Fruit fly (Drosophila melanogaster) whole organism: ENCODE data around the gene GstD3.

ENCODE experiments used
- CG8478 ChIP-seq: fragments of >200 bp; optimal IDR thresholded peaks from 2 replicates; lab custom pipeline; 2018; ENCODE audit warnings: inconsistent platforms
- Dll ChIP-seq: fragments of >200 bp; optimal IDR thresholded peaks from 2 replicates; lab custom pipeline; 2017
- EcR ChIP-seq, 2 experiments: fragments of >200 bp; optimal IDR thresholded peaks; 2 replicates each; lab custom pipeline; 2017; ENCODE audit warnings: missing biosample characterization in 2 of 2, missing genetic modification characterization in 2 of 2, missing genetic modification reagents in 2 of 2
- pan ChIP-seq: fragments of >200 bp; optimal IDR thresholded peaks from 2 replicates; lab custom pipeline; 2017
- psq ChIP-seq: fragments of >200 bp; optimal IDR thresholded peaks from 2 replicates; lab custom pipeline; 2017
- usp ChIP-seq: fragments of >200 bp; optimal IDR thresholded peaks from 2 replicates; lab custom pipeline; 2017; ENCODE audit warnings: missing biosample characterization, missing genetic modification characterization, mixed read lengths

Gene GstD3

DNA sequence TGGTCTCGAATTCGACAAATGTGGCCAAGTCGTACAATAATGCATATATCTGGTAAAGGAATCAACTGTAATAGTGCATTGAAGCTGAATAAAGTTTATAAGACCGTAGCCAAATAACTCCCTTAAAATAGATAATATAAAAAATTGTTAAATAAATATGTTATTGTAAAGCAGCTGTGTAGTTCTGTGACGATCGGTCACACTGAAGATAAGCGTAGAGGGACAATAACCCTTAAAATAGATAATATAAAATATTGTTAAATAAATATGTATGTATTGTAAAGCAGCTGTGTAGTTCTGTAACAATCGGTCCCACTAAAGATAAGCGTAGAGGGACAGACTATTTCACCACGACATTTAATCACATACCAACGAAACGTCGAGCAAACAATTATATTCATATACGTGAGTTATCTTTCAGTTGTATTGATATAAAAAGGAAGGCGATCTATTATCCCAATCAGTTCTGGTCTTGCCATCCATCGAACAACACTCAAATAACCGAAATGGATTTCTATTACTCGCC is 2.5 kb downstream of the GstD3 start, which contains the start of gene GstD5:
TSS of gene GstD5 (plus strand) at position 476 of the 526 bp plus-strand sequence.
- TF ChIP-seq Dll (lab: Kevin White, UChicago) = no peak
- no peak for TF ChIP-seq CG8478 (lab: Kevin White, UChicago)
- TF ChIP-seq usp = no peak
- no peak for TF ChIP-seq pan (lab: Kevin White, UChicago)
- TF ChIP-seq psq (lab: Kevin White, UChicago) = no peak
- TF ChIP-seq EcR (GFP tag; optimal IDR thresholded peaks at IDR 0.05; lab: Kevin White, UChicago) = no peak

DNA sequence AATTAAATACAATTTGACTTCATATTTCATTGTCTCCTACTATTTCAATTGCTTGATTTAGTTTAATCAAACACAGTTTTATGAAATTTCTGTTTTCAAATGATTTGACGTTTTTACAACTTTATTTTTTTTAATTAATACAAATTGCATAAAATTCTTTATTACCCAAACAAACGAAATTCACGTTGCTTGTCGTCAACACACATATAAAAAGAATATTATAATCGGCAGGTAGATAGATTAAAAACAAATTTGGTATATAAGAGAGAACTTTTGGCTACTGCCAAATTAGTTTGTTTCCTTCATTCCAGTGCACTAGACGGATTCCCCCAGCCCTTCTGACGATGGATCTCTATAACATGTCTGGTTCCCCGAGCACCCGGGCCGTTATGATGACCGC is 4.0 kb downstream of the GstD3 start, which contains the start of gene GstD6:
TSS of gene GstD6 (plus strand) at position 301 of the 400 bp plus-strand sequence.
- no peak for TF ChIP-seq EcR (GFP tag; optimal IDR thresholded peaks at IDR 0.05; lab: Kevin White, UChicago)
- no peak for TF ChIP-seq Dll (lab: Kevin White, UChicago)
- TF ChIP-seq pan (lab: Kevin White, UChicago) = no peak
- TF ChIP-seq usp = no peak
- TF ChIP-seq CG8478 (lab: Kevin White, UChicago) = no peak
- TF ChIP-seq psq (lab: Kevin White, UChicago) = no peak

DNA sequence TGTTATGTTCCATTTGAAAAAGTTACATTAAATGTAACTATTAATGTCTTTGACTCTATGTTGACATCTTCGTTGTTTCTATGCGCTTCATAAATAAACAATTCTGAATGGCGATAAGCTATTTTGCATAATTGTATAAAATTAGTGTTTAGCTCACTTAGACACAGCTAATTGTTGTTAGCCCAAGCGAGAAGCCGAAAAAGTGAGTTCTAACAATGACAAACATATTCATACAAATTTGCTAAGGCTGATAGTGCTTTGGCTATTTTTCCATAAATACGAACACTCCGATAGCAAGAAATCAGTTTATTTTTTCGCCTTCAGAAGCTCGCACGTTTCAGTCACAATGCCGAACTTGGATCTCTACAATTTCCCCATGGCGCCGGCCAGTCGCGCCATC is 5.3 kb downstream of the GstD3 start, which contains the start of gene GstD7:
TSS of gene GstD7 (plus strand) at position 301 of the 400 bp plus-strand sequence.
- TF ChIP-seq EcR (GFP tag; optimal IDR thresholded peaks at IDR 0.05; lab: Kevin White, UChicago) (no peak), Dll (lab: Kevin White, UChicago) (no peak), usp (no peak), CG8478 (lab: Kevin White, UChicago) (no peak), psq (lab: Kevin White, UChicago) (no peak), pan (lab: Kevin White, UChicago) (no peak)

DNA sequence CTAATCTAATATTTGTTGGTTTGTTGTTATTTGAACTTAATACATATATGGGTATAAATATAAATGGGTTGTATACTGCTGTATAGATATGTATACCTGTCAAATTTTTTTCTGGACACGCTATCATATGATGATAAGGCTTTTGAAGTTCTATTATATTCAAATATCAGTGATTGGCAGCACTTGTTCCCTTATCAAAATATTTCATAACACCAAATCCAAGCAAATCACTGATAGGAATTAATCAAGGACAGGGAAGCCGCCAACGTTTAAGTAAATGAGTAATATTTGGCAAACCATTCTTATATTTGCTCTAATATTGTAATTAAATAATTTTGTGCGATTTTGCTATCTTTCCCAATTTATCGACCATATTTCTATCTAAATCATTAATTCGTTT is 6.4 kb downstream of the GstD3 start:
- TF ChIP-seq pan (lab: Kevin White, UChicago) = no peak
- no peak for TF ChIP-seq EcR (GFP tag; optimal IDR thresholded peaks at IDR 0.05; lab: Kevin White, UChicago)
- no peak for TF ChIP-seq psq (lab: Kevin White, UChicago)
- no peak for TF ChIP-seq CG8478 (lab: Kevin White, UChicago)
- TF ChIP-seq Dll (lab: Kevin White, UChicago) = no peak
- no peak for TF ChIP-seq usp

DNA sequence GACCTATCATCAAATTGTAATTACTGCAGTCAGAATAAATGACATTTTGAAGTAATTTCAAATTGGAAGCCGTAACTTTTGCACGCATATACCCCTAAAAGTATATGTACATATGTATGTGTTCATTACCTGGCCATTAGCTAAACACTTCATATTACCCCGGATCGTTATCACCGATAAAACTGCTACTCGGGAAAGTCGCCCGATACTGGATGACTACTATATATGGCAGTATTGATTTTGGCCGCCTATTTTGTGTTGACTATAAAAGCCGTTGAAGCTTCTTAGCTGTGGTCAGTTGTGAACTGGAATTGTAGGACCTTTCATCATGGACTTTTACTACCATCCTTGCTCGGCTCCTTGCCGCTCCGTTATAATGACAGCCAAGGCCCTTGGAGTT is 6.8 kb downstream of the GstD3 start, which contains the start of gene GstD8:
TSS of gene GstD8 (plus strand) at position 301 of the 400 bp plus-strand sequence.
- TF ChIP-seq Dll (lab: Kevin White, UChicago) (no peak), CG8478 (lab: Kevin White, UChicago) (no peak), psq (lab: Kevin White, UChicago) (no peak), pan (lab: Kevin White, UChicago) (no peak), usp (no peak), EcR (GFP tag; optimal IDR thresholded peaks at IDR 0.05; lab: Kevin White, UChicago) (no peak)

DNA sequence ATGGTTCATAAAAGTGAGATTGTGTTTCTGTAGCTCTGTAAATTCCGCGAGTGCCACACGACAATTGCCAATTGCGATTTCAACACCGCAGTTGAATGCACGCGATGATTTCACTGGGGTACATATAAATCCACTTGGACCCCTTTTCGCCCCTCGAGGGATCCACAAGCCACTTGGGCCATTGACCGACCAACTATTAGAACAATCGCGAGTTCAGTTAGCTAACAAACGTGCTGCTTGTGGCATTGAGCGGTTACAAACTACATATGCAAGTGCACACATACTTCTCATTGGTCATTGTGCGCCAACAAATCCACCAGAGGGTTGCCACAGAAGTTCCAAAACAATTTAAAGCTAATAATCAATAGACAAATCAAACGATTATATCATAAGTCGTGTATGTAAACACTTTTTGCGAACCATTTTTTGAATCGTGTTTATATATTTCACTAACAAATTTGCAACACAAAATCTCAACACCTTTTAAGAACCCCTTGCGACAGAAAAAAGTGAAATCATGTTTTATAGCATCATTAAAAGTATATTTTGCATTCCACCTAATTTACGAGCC is 8.3 kb downstream of the GstD3 start:
- TF ChIP-seq pan (lab: Kevin White, UChicago) = no peak
- no peak for TF ChIP-seq usp
- TF ChIP-seq EcR (GFP tag; optimal IDR thresholded peaks at IDR 0.05; lab: Kevin White, UChicago) = peak in 1 of 2 experiments; percentile 95
- no peak for TF ChIP-seq Dll (lab: Kevin White, UChicago)
- no peak for TF ChIP-seq psq (lab: Kevin White, UChicago)

DNA sequence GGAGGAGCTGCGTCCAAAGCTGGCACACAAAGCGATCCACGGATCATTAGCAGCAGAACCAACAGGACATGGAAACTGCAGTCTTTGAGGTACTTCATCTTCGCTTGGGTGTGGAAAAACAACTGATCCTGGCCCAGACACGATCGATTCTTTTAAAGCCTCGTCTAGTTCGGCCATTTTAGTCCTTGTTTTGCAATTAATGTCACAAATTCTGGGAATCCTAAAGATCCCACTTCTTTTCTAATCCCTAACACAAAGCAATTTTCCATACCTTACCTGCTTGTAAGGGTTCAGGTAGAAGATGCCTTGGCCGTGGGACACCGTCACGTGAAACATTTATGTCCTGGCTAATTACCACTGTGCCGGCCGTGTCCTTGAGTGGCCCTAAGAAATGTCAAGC is 9.7 kb downstream of the GstD3 start, which contains the start of gene CG10035:
TSS of gene CG10035 (minus strand) at position 129 of the 400 bp plus-strand sequence.
- TF ChIP-seq pan (lab: Kevin White, UChicago) (no peak), EcR (GFP tag; optimal IDR thresholded peaks at IDR 0.05; lab: Kevin White, UChicago) (no peak), psq (lab: Kevin White, UChicago) (no peak), usp (no peak)

DNA sequence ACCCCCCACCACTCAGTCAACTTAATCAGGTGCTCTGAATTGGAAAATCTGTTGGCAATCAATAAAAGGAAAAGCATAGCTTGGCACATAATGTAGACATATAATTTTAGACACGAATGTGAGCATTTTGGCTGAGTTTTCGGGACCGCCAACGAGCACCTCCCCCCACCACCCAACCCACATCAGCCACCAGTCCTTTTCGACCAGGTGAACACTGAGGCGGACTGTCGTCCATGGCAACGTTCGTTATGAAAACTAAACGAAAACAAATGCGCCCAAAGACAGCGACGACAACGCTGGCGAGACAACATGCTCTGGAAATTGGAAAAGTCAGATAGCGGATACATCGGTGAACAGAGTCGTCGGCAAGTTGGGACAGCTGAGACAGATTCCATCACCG is 10.2 kb downstream of the GstD3 start, which contains the start of gene GstD11:
TSS of gene GstD11 (plus strand) at position 301 of the 400 bp plus-strand sequence.
- TF ChIP-seq CG8478 (lab: Kevin White, UChicago) (no peak), EcR (GFP tag; optimal IDR thresholded peaks at IDR 0.05; lab: Kevin White, UChicago) (no peak), pan (lab: Kevin White, UChicago) (no peak)

DNA sequence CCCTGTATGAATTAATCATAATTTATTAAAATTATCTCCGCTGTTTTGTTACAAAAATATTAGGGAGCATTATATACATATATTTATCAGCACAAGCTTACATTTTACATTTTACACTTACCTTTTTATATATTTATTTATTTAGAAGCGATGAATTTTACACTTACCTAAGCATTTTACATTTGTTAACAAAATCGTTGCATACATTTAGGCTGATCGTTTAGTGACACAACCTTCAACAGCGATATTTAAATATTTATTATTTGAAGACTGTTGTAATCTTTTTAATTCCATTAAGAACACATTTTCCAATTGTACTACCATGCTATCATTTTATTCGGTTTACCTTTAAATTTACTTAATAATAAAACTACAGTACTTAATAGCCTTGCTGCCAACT is 10.9 kb downstream of the GstD3 start:
- no peak for TF ChIP-seq Dll (lab: Kevin White, UChicago)
- TF ChIP-seq usp = no peak

DNA sequence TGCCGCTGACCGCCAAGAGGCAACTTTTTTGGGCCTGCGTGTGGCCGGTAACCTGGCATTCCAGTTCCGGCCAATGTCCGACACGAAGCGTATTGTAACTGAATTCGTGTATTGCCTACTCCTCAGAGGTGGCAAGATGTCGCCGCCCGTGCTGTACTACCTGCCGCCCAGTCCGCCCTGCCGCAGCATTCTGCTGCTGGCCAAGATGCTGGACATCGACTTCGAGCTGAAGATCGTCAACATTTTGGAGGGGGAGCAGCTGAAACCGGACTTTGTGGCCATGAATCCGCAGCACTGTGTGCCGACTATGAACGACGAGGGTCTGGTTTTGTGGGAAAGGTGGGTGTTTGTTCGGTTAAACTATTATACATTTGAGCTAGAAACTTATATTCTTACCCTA is 11.4 kb downstream of the GstD3 start:
- TF ChIP-seq EcR (GFP tag; optimal IDR thresholded peaks at IDR 0.05; lab: Kevin White, UChicago) = no peak
- no peak for TF ChIP-seq psq (lab: Kevin White, UChicago)
- TF ChIP-seq CG8478 (lab: Kevin White, UChicago) = no peak
- no peak for TF ChIP-seq usp
- TF ChIP-seq Dll (lab: Kevin White, UChicago) = no peak
- TF ChIP-seq pan (lab: Kevin White, UChicago) = no peak

DNA sequence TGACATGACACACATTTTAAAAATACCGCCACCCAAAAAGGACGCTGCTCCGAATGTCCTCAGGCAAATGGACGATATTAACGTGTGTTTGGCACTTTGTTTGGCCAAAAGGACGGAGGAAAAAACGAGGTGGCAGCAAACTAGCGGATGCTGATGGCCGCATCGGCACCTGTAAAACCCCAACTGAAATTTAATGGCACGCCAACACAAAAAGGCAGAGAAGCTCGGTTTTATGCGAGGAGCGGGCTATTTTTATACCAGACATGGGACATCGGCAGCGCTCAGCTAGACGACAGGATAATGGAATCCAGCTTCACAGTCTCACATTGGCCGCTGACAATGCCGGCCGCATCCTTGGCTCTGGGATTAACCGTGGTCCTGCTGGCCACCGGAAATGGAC is 13.1 kb downstream of the GstD3 start, which contains the start of gene Sol1:
TSS of gene Sol1 (plus strand) at position 301 of the 400 bp plus-strand sequence.
- TF ChIP-seq pan (lab: Kevin White, UChicago) (no peak), usp (no peak), Dll (lab: Kevin White, UChicago) (no peak), psq (lab: Kevin White, UChicago) (no peak), CG8478 (lab: Kevin White, UChicago) (no peak), EcR (GFP tag; optimal IDR thresholded peaks at IDR 0.05; lab: Kevin White, UChicago) (no peak)

DNA sequence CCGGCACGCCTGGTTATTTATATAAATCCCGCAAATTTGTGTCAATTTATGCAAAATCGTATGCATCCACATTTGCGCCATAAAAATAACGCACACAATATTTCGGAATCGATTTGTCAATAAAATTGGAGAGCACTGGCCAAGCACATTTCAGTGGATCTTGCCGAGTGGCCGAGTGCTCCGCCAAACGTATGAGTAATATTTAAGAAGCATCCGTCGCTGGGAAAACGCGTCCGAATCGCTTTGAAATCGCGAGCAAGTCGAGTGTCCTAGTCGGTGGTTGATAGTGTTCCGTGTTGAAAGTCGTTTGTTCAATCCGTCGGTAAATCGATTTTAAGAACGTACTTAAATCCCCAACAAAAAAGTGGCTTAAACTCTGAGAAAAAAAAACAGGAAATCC is 14.1 kb downstream of the GstD3 start, which contains the start of gene CG33098:
TSS of gene CG33098 (plus strand) at position 224 of the 400 bp plus-strand sequence.
- no peak for TF ChIP-seq usp
- TF ChIP-seq Dll (lab: Kevin White, UChicago) = no peak
- no peak for TF ChIP-seq pan (lab: Kevin White, UChicago)
